Fruit fly (Drosophila melanogaster) whole organism, wandering third instar larva: Measurements from ENCODE around the gene CG7120.

ENCODE experiments used
- CG32264 ChIP-seq: fragments of 200-800 bp; sonication (Bioruptor generic); optimal IDR thresholded peaks from 2 replicates; lab custom pipeline; 2016; ENCODE audit warnings: missing biosample characterization, missing genetic modification characterization
- CG9705 ChIP-seq: fragments of 200-800 bp; sonication (Bioruptor generic); optimal IDR thresholded peaks from 2 replicates; lab custom pipeline; 2018; ENCODE audit warnings: missing biosample characterization, mild to moderate bottlenecking, missing genetic modification characterization
- CrebA ChIP-seq: fragments of 200-800 bp; sonication (Bioruptor generic); optimal IDR thresholded peaks from 2 replicates; lab custom pipeline; 2016; ENCODE audit warnings: missing biosample characterization, mild to moderate bottlenecking, missing genetic modification characterization, borderline replicate concordance
- Dfd ChIP-seq: fragments of >200 bp; optimal IDR thresholded peaks from 2 replicates; lab custom pipeline; 2017; ENCODE audit warnings: missing biosample characterization, missing genetic modification characterization
- Dif ChIP-seq: fragments of 200-275, 200-300 bp; sonication (Bioruptor generic); optimal IDR thresholded peaks from 2 replicates; lab custom pipeline; 2018; ENCODE audit warnings: missing biosample characterization, missing genetic modification characterization; ENCODE audit not compliant: partially characterized antibody
- GATAd ChIP-seq: sonication (Bioruptor generic); optimal IDR thresholded peaks from 2 replicates; lab custom pipeline; 2016; ENCODE audit warnings: missing biosample characterization, missing genetic modification characterization
- HLH106 ChIP-seq: fragments of 200-800 bp; optimal IDR thresholded peaks from 3 replicates; lab custom pipeline; 2019; ENCODE audit warnings: missing biosample characterization, mild to moderate bottlenecking, missing genetic modification characterization, moderate library complexity
- Hnf4 ChIP-seq: fragments of 200-800 bp; sonication (Bioruptor generic); optimal IDR thresholded peaks from 2 replicates; lab custom pipeline; 2016; ENCODE audit warnings: missing biosample characterization, mild to moderate bottlenecking, missing genetic modification characterization
- Jra ChIP-seq: sonication (Bioruptor generic); optimal IDR thresholded peaks from 2 replicates; lab custom pipeline; 2016; ENCODE audit warnings: missing biosample characterization, missing genetic modification characterization
- Mio ChIP-seq: sonication (Bioruptor generic); optimal IDR thresholded peaks from 2 replicates; lab custom pipeline; 2016; ENCODE audit warnings: missing biosample characterization, missing genetic modification characterization
- OdsH ChIP-seq: fragments of 200-800 bp; sonication (Bioruptor generic); optimal IDR thresholded peaks from 2 replicates; lab custom pipeline; 2016; ENCODE audit warnings: missing biosample characterization, mild to moderate bottlenecking, missing genetic modification characterization
- Rel ChIP-seq, 2 experiments: fragments of 200-800 bp; sonication (Bioruptor generic) in 1 of 2; optimal IDR thresholded peaks; 2 replicates in 1 of 2; 3 replicates in 1 of 2; lab custom pipeline; 2016 to 2019; ENCODE audit warnings: mild to moderate bottlenecking in 2 of 2, missing biosample characterization in 2 of 2, missing genetic modification characterization in 2 of 2, moderate library complexity in 1 of 2
- Sp1 ChIP-seq: fragments of 200-800 bp; sonication (Bioruptor generic); optimal IDR thresholded peaks from 3 replicates; lab custom pipeline; 2019; ENCODE audit warnings: missing biosample characterization, mild to moderate bottlenecking, missing genetic modification characterization, moderate library complexity
- Vsx2 ChIP-seq: fragments of 200-300, 225-300 bp; sonication (Bioruptor generic); optimal IDR thresholded peaks from 2 replicates; lab custom pipeline; 2018; ENCODE audit warnings: missing biosample characterization, missing genetic modification characterization; ENCODE audit not compliant: partially characterized antibody
- br ChIP-seq: fragments of 200-800 bp; sonication (Bioruptor generic); optimal IDR thresholded peaks from 2 replicates; lab custom pipeline; 2016; ENCODE audit warnings: missing biosample characterization, missing genetic modification characterization
- dl ChIP-seq, 2 experiments: fragments of 175-275, 200-275 bp in 1 of 2; fragments of 200-275 bp in 1 of 2; sonication (Bioruptor generic); optimal IDR thresholded peaks; lab custom pipeline; 2018; ENCODE audit warnings: mild to moderate bottlenecking in 2 of 2, missing biosample characterization in 2 of 2, missing genetic modification characterization in 2 of 2, moderate library complexity in 2 of 2; ENCODE audit not compliant: partially characterized antibody in 2 of 2, insufficient read depth in 1 of 2
- dmrt93B ChIP-seq: fragments of 200-800 bp; sonication (Bioruptor generic); optimal IDR thresholded peaks from 2 replicates; lab custom pipeline; 2018; ENCODE audit warnings: missing biosample characterization, mild to moderate bottlenecking, missing genetic modification characterization
- dsf ChIP-seq: sonication (Bioruptor generic); optimal IDR thresholded peaks from 2 replicates; lab custom pipeline; 2016; ENCODE audit warnings: missing biosample characterization, missing genetic modification characterization, borderline replicate concordance
- ey ChIP-seq: fragments of 200-800 bp; sonication (Bioruptor generic); optimal IDR thresholded peaks from 2 replicates; lab custom pipeline; 2016; ENCODE audit warnings: missing biosample characterization, missing genetic modification characterization
- foxo ChIP-seq, 2 experiments: fragments of 200-800 bp; sonication (Bioruptor generic); optimal IDR thresholded peaks; 2 replicates in 1 of 2; 3 replicates in 1 of 2; lab custom pipeline; 2016 to 2017; ENCODE audit warnings: missing biosample characterization in 2 of 2, missing genetic modification characterization in 2 of 2
- fru ChIP-seq: fragments of 200-800 bp; sonication (Bioruptor generic); optimal IDR thresholded peaks from 3 replicates; lab custom pipeline; 2016; ENCODE audit warnings: missing biosample characterization, mild to moderate bottlenecking, missing genetic modification characterization
- h ChIP-seq: fragments of 200-800 bp; sonication (Bioruptor generic); optimal IDR thresholded peaks from 3 replicates; lab custom pipeline; 2016; ENCODE audit warnings: missing biosample characterization, mild to moderate bottlenecking, missing genetic modification characterization
- lola ChIP-seq: fragments of >200 bp; optimal IDR thresholded peaks from 2 replicates; lab custom pipeline; 2017; ENCODE audit warnings: missing biosample characterization, missing genetic modification characterization
- psq ChIP-seq: fragments of 200-800 bp; sonication (Bioruptor generic); optimal IDR thresholded peaks from 3 replicates; lab custom pipeline; 2017; ENCODE audit warnings: missing biosample characterization, mild to moderate bottlenecking, missing genetic modification characterization, moderate library complexity
- rgr ChIP-seq: fragments of 200-800 bp; sonication (Bioruptor generic); optimal IDR thresholded peaks from 3 replicates; lab custom pipeline; 2016; ENCODE audit warnings: missing biosample characterization, mild to moderate bottlenecking, missing genetic modification characterization
- sage ChIP-seq: fragments of 200-800 bp; sonication (Bioruptor generic); optimal IDR thresholded peaks from 2 replicates; lab custom pipeline; 2016; ENCODE audit warnings: missing biosample characterization, mild to moderate bottlenecking, missing genetic modification characterization
- woc ChIP-seq: sonication (Bioruptor generic); optimal IDR thresholded peaks from 2 replicates; lab custom pipeline; 2016; ENCODE audit warnings: missing biosample characterization, mild to moderate bottlenecking, missing genetic modification characterization

The CG7120 gene

dm6 chr3L:8369456-8369855, 26.3 kb upstream of the CG7120 start:
- no peak for TF ChIP-seq Vsx2
- no peak for TF ChIP-seq GATAd
- TF ChIP-seq Sp1 (GFP tag; lab: Kevin White, UChicago): peak; percentile 7

DNA sequence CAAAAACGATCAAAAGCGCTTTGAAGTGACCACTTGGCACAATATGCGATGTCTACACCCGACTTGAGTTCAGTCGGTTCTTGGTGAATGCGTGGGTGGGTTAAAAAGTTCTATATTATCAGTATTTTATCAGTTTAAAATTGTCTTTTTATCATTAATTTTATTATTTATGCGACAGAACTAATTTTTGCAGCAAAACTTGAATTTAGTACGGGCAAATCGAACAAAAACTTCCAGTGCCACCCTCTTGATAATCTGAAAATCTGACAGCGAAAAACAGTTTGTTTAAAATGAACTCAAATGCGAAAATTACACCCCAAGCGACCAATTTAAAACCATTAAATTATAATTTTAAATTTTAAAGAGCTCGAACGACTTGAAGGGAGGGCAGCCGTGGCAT, 24.9 kb upstream of the CG7120 start:
- TF ChIP-seq CG32264 (GFP tag; lab: Kevin White, UChicago) (peak; percentile 44), br (GFP tag; lab: Kevin White, UChicago) (peak; percentile 49), CG9705 (GFP tag; lab: Kevin White, UChicago) (peak; percentile 52), Sp1 (GFP tag; lab: Kevin White, UChicago) (peak; percentile 78), HLH106 (tag; lab: Kevin White, UChicago) (peak; percentile 77), fru (GFP tag; lab: Kevin White, UChicago) (peak; percentile 54), dmrt93B (GFP tag; lab: Kevin White, UChicago) (peak; percentile 23), h (GFP tag; lab: Kevin White, UChicago) (peak; percentile 73), sage (GFP tag; lab: Kevin White, UChicago) (peak; percentile 46), dsf (GFP tag; lab: Kevin White, UChicago) (no peak), foxo (GFP tag; optimal IDR thresholded peaks at IDR 0.05; lab: Kevin White, UChicago) (peak in 1 of 2 experiments; percentile 53), woc (GFP tag; lab: Kevin White, UChicago) (peak; percentile 53), dl (GFP tag; optimal IDR thresholded peaks at IDR 0.05; lab: Kevin White, UChicago; ENCODE audit: insufficient read depth in 1 of 2, partially characterized antibody in 2 of 2) (no peak), Mio (GFP tag; lab: Kevin White, UChicago) (no peak), CrebA (GFP tag; lab: Kevin White, UChicago) (peak; percentile 20), ey (GFP tag; lab: Kevin White, UChicago) (peak; percentile 50), psq (GFP tag; lab: Kevin White, UChicago) (peak; percentile 51), Hnf4 (GFP tag; lab: Kevin White, UChicago) (peak; percentile 5), Rel (GFP tag; optimal IDR thresholded peaks at IDR 0.05; lab: Kevin White, UChicago) (no peak), Rel (tag; optimal IDR thresholded peaks at IDR 0.05; lab: Kevin White, UChicago) (peak; percentile 37), OdsH (peak; percentile 45), rgr (peak; percentile 59), Vsx2 (no peak), Dif (GFP tag; lab: Kevin White, UChicago) (no peak)
- TF ChIP-seq, all 38 proteins: peak for 18

dm6 chr3L:8371538-8371937, 24.3 kb upstream of the CG7120 start:
- TF ChIP-seq Jra (GFP tag; lab: Kevin White, UChicago) (no peak), ey (GFP tag; lab: Kevin White, UChicago) (no peak), woc (GFP tag; lab: Kevin White, UChicago) (no peak)
- TF ChIP-seq, all 38 proteins: peak for 0

DNA sequence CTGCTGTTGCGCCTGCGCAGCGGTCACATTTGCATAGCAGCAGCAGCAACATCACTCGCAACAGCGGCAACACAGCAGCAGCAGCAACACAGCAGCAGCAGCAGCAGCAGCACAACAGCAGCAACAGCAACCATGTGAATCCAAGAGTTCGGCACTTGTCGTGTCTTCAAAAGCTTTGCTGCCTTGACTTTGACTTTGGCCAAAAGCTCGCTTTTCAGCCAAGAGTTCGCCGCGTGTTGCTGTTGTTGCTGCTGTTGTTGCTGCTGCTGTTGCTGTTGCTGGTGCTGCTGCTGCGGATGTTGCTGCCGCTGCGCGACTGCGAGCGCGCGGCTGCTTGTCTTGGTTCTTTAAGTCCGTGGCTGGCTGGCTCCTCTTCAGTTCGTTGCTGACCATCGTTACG, 23.8 kb upstream of the CG7120 start, which contains the start of gene ImpE1:
TSS of gene ImpE1 (plus strand) at position 371 of the 400 bp plus-strand sequence.
- TF ChIP-seq dmrt93B (GFP tag; lab: Kevin White, UChicago) (no peak), Dfd (peak; percentile 76), foxo (GFP tag; optimal IDR thresholded peaks at IDR 0.05; lab: Kevin White, UChicago) (no peak)
- TF ChIP-seq, all 38 proteins: peak for 1

- no peak for TF ChIP-seq lola (GFP tag; lab: Kevin White, UChicago)
- TF ChIP-seq OdsH: no peak
- TF ChIP-seq HLH106 (tag; lab: Kevin White, UChicago): no peak
- TF ChIP-seq woc (GFP tag; lab: Kevin White, UChicago): no peak
- no peak for TF ChIP-seq CrebA (GFP tag; lab: Kevin White, UChicago)
- TF ChIP-seq Sp1 (GFP tag; lab: Kevin White, UChicago): no peak
- no peak for TF ChIP-seq Dfd
Measured at dm6 chr3L:8374107-8374506, 21.7 kb upstream of the CG7120 start.

- TF ChIP-seq Sp1 (GFP tag; lab: Kevin White, UChicago) (no peak), Dif (GFP tag; lab: Kevin White, UChicago) (no peak), sage (GFP tag; lab: Kevin White, UChicago) (no peak), HLH106 (tag; lab: Kevin White, UChicago) (no peak), dl (GFP tag; optimal IDR thresholded peaks at IDR 0.05; lab: Kevin White, UChicago; ENCODE audit: insufficient read depth in 1 of 2, partially characterized antibody in 2 of 2) (no peak), GATAd (no peak), woc (GFP tag; lab: Kevin White, UChicago) (no peak)
- TF ChIP-seq, all 38 proteins: peak for 0
Measured at dm6 chr3L:8379161-8379560, 16.6 kb upstream of the CG7120 start.
